Worm (Caenorhabditis elegans) whole organism, late embryonic: Measurements from ENCODE around the gene brd-1.

Experiments used
- K09A11.1 ChIP-seq: sonication (generic microtip); optimal IDR thresholded peaks from 2 replicates; lab custom pipeline; 2017; ENCODE audit warnings: antibody characterized with exemption, mild to moderate bottlenecking, missing genetic modification characterization, missing compliant biosample characterization; ENCODE audit not compliant: insufficient read depth
- syd-9 ChIP-seq: sonication (generic microtip); optimal IDR thresholded peaks from 2 replicates; lab custom pipeline; 2016; ENCODE audit warnings: mild to moderate bottlenecking, missing genetic modification characterization, moderate library complexity, missing compliant biosample characterization

DNA sequence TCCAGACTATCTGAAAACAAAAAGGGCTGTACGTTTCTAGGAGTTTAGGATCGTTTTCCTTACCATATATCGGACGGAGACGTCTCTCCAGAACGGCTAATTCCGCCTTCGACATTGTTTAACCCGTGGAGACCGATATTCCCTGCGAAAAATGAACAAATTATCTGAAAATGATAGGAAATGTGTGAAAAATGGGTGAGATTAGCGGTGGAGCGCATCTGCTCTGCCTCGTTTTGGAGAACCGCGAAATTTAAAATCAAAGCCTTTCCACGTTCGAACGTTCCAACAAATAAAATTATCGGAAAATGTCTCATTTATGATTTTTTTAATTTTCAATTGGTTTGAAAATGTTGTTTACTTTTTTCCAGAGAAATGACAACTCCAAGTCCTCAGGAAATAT is 20.0 kb downstream of the brd-1 start, which contains the start of the genes cra-1 and kbp-1:
- no peak for TF ChIP-seq syd-9 (tag; lab: Kevin White, UChicago)
- TF ChIP-seq K09A11.1, result no peak
